Fruit fly (Drosophila melanogaster): ENCODE results near the gene Lcp65Af.
A peak's percentile ranks its signal among the peaks of the same experiment; 100 is the strongest.

Lcp65Af gene

dm6 chr3L:6124616-6125408, 11.8 kb downstream of the Lcp65Af start (continued):
- TF ChIP-seq kah (GFP tag; optimal IDR thresholded peaks at IDR 0.05) (peak; percentile 64), CG1647 (GFP tag; optimal IDR thresholded peaks at IDR 0.05) (peak; percentile 45), B-H2 (GFP tag; optimal IDR thresholded peaks at IDR 0.05) (peak; percentile 71), seq (GFP tag; IDR thresholded peaks at IDR 0.05) (peak; percentile 79), zfh2 (GFP tag; optimal IDR thresholded peaks at IDR 0.05) (no peak), CG18262 (tag; optimal IDR thresholded peaks at IDR 0.05) (peak; percentile 64), CG43689 (GFP tag; IDR thresholded peaks at IDR 0.05) (peak; percentile 71), YL-1 (GFP tag; optimal IDR thresholded peaks at IDR 0.05) (peak; percentile 25), ac (GFP tag; optimal IDR thresholded peaks at IDR 0.05) (peak; percentile 49), CG10431 (GFP tag; optimal IDR thresholded peaks at IDR 0.05) (peak; percentile 54), Fer1 (GFP tag; optimal IDR thresholded peaks at IDR 0.05) (peak; percentile 89), ERR (GFP tag; optimal IDR thresholded peaks at IDR 0.05) (peak; percentile 69), NfI (GFP tag; optimal IDR thresholded peaks at IDR 0.05) (peak; percentile 90), schlank (tag; optimal IDR thresholded peaks at IDR 0.05) (peak; percentile 77), CG1603 (tag; optimal IDR thresholded peaks at IDR 0.05) (peak; percentile 79), ash1 (GFP tag; optimal IDR thresholded peaks at IDR 0.05) (peak; percentile 77), CG17361 (GFP tag; IDR thresholded peaks at IDR 0.05) (peak; percentile 66), Atf-2 (GFP tag; optimal IDR thresholded peaks at IDR 0.05) (no peak), grn (GFP tag; optimal IDR thresholded peaks at IDR 0.05) (peak; percentile 50), Hr3 (GFP tag; optimal IDR thresholded peaks at IDR 0.05) (no peak), CG11456 (GFP tag; IDR thresholded peaks at IDR 0.05) (peak; percentile 91; the same call in 2 of the 3 replicates), org-1 (GFP tag; optimal IDR thresholded peaks at IDR 0.05) (peak; percentile 57), slbo (GFP tag; IDR thresholded peaks at IDR 0.05) (peak; percentile 71), pho (GFP tag; optimal IDR thresholded peaks at IDR 0.05) (peak; percentile 23), CG16813 (GFP tag; IDR thresholded peaks at IDR 0.05; ENCODE audit: partially characterized antibody) (no peak), odd (GFP tag; optimal IDR thresholded peaks at IDR 0.05) (peak; percentile 75), ftz-f1 (GFP tag; optimal IDR thresholded peaks at IDR 0.05) (peak; percentile 12), HLH4C (GFP tag; IDR thresholded peaks at IDR 0.05; ENCODE audit: partially characterized antibody) (no peak), sc (optimal IDR thresholded peaks at IDR 0.05) (no peak), sc (GFP tag; optimal IDR thresholded peaks at IDR 0.05) (peak; percentile 29), amos (GFP tag; IDR thresholded peaks at IDR 0.05; ENCODE audit: partially characterized antibody) (no peak), Dref (GFP tag; IDR thresholded peaks at IDR 0.05) (no peak), repo (GFP tag; optimal IDR thresholded peaks at IDR 0.05) (peak; percentile 64), Hmx (GFP tag; optimal IDR thresholded peaks at IDR 0.05) (no peak), Ravus (GFP tag; IDR thresholded peaks at IDR 0.05) (no peak; the same call in 1 of the 2 replicates), CG8359 (GFP tag; optimal IDR thresholded peaks at IDR 0.05; ENCODE audit: borderline replicate concordance) (peak; percentile 75), tna (GFP tag; IDR thresholded peaks at IDR 0.05; ENCODE audit: partially characterized antibody) (no peak), CG18599 (GFP tag; optimal IDR thresholded peaks at IDR 0.05) (peak; percentile 79), CHES-1-like (GFP tag; optimal IDR thresholded peaks at IDR 0.05) (peak; percentile 33), pzg (GFP tag; optimal IDR thresholded peaks at IDR 0.05) (peak; percentile 17), CG14965 (GFP tag; optimal IDR thresholded peaks at IDR 0.05; ENCODE audit: borderline replicate concordance) (peak; percentile 23), CG4617 (GFP tag; optimal IDR thresholded peaks at IDR 0.05; ENCODE audit: borderline replicate concordance) (peak; percentile 1), CG3995 (GFP tag; optimal IDR thresholded peaks at IDR 0.05) (peak; percentile 3), grau (tag; optimal IDR thresholded peaks at IDR 0.05) (peak; percentile 52), CG8089 (GFP tag; optimal IDR thresholded peaks at IDR 0.05) (peak; percentile 59), sug (tag; optimal IDR thresholded peaks at IDR 0.05) (no peak), br (optimal IDR thresholded peaks at IDR 0.05) (no peak), CG9817 (tag; optimal IDR thresholded peaks at IDR 0.05) (peak; percentile 70), fd96Cb (tag; optimal IDR thresholded peaks at IDR 0.05) (peak; percentile 32)

Data from whole organism, embryonic.